Fruit fly (Drosophila melanogaster): Measurements from ENCODE around the gene CG32756.

CG32756 gene

DNA sequence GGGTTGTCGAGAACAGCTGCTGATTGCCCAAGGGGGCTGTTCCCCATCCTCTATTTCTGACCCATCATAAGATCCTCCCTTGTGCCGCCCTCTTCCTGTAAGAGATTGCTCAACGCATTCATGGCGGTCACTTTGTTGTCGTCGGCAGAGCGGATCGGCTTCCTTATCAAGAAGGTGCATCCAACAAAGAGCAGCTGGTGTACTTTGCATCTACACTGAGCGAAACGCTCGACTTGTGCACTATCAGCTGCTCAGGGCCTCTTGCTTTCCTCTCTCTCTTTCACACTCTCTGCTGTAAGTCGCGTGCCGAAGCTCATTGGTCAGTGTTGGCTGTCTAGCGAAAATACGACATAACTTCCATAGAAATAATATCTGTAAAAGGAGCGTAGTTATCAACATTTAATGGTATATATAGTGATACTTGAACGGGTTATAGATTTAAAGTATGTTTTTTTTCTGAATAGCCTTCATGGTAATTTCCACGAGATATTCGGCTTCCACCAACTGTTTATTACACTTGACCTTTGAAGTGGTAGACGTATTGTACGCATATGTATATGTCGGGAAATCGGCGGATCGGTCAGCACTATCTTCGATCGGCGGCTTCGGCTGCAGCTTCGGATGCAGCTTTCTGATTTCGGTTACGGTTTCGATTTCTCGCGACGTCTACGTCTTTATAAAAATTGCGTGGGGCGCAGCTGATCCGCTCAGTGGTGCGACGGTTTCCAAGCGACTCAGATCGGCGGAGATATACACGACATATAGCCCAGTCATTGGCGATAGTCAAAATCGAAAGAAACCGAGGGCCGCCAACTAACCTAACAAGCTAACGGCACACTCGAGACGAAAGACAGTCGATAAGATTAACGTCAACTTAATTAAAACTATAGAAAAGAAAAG is 42.9 kb downstream of the CG32756 start, which contains the start of gene CG5966 (continued):
- TF ChIP-seq row (GFP tag; IDR thresholded peaks at IDR 0.05) (peak; percentile 65; the same call in 2 of the 3 replicates), CG2712 (tag; optimal IDR thresholded peaks at IDR 0.05) (no peak), sens-2 (GFP tag; IDR thresholded peaks at IDR 0.05) (no peak), Gsc (GFP tag; IDR thresholded peaks at IDR 0.05) (no peak), CG12659 (GFP tag; optimal IDR thresholded peaks at IDR 0.05) (no peak), Aef1 (GFP tag; IDR thresholded peaks at IDR 0.05) (no peak), CG30020 (tag; optimal IDR thresholded peaks at IDR 0.05) (no peak), Xrp1 (GFP tag; IDR thresholded peaks at IDR 0.05) (no peak), Lim3 (GFP tag; IDR thresholded peaks at IDR 0.05) (no peak), tap (tag; optimal IDR thresholded peaks at IDR 0.05) (no peak), CG13287 (GFP tag; IDR thresholded peaks at IDR 0.05; ENCODE audit: partially characterized antibody) (no peak), Vsx1 (GFP tag; optimal IDR thresholded peaks at IDR 0.05) (no peak), CG4360 (GFP tag; IDR thresholded peaks at IDR 0.05) (no peak), sens (GFP tag) (peak; percentile 5), NfI (GFP tag; optimal IDR thresholded peaks at IDR 0.05) (no peak), CG18764 (GFP tag; optimal IDR thresholded peaks at IDR 0.05) (no peak), NC2α (GFP tag; optimal IDR thresholded peaks at IDR 0.05) (no peak), CG1832 (GFP tag; optimal IDR thresholded peaks at IDR 0.05) (no peak), CkIIα-i1 (GFP tag; IDR thresholded peaks at IDR 0.05) (no peak), CG13624 (GFP tag; optimal IDR thresholded peaks at IDR 0.05) (no peak), vvl (GFP tag; IDR thresholded peaks at IDR 0.05) (no peak), ems (GFP tag; optimal IDR thresholded peaks at IDR 0.05) (no peak), CG15696 (tag; optimal IDR thresholded peaks at IDR 0.05) (no peak), Dip2 (GFP tag; IDR thresholded peaks at IDR 0.05) (no peak), CG13894 (tag; optimal IDR thresholded peaks at IDR 0.05) (peak; percentile 18), ind (GFP tag; optimal IDR thresholded peaks at IDR 0.05) (no peak), Mrtf (GFP tag; IDR thresholded peaks at IDR 0.05) (no peak), Med (GFP tag) (peak; percentile 73), Jarid2 (GFP tag; optimal IDR thresholded peaks at IDR 0.05) (no peak), CG6791 (GFP tag; IDR thresholded peaks at IDR 0.05; ENCODE audit: partially characterized antibody) (0 out of 3 replicates have a peak, but pooled peaks have one; percentile 6), CG12071 (GFP tag; optimal IDR thresholded peaks at IDR 0.05) (no peak), CG11504 (tag; optimal IDR thresholded peaks at IDR 0.05) (no peak), Pdp1 (GFP tag; optimal IDR thresholded peaks at IDR 0.05) (no peak), caup (GFP tag; optimal IDR thresholded peaks at IDR 0.05; ENCODE audit: severe bottlenecking) (no peak), mam (GFP tag; optimal IDR thresholded peaks at IDR 0.05) (no peak), bbx (GFP tag; IDR thresholded peaks at IDR 0.05; ENCODE audit: partially characterized antibody) (no peak), CG10267 (tag; optimal IDR thresholded peaks at IDR 0.05) (no peak), Eip74EF (GFP tag; optimal IDR thresholded peaks at IDR 0.05) (no peak), salm (tag; optimal IDR thresholded peaks at IDR 0.05) (no peak), Myb (GFP tag; optimal IDR thresholded peaks at IDR 0.05) (no peak), Sry-β (GFP tag; optimal IDR thresholded peaks at IDR 0.05) (peak; percentile 86), sqz (GFP tag; optimal IDR thresholded peaks at IDR 0.05) (no peak), pho (GFP tag; optimal IDR thresholded peaks at IDR 0.05) (no peak), CG18262 (tag; optimal IDR thresholded peaks at IDR 0.05) (no peak)
